Fruit fly (Drosophila melanogaster) whole organism, pupa: ENCODE measurements around the gene AstC.

Source experiments
- CG10348 ChIP-seq: fragments of 200-800 bp; sonication (Bioruptor generic); IDR thresholded peaks from 2 replicates; pipeline ENCODE4 v1.3.6; 2022; ENCODE audit warnings: missing biosample characterization, missing genetic modification characterization
- CG12605 ChIP-seq: fragments of 200-800 bp; sonication (Bioruptor generic); IDR thresholded peaks from 2 replicates; pipeline ENCODE4 v1.3.6; 2022; ENCODE audit warnings: missing biosample characterization, missing genetic modification characterization
- CG13204 ChIP-seq: fragments of 200-800 bp; sonication (Bioruptor generic); optimal IDR thresholded peaks from 2 replicates; lab custom pipeline; 2018; ENCODE audit warnings: missing biosample characterization, mild to moderate bottlenecking, missing genetic modification characterization, moderate library complexity
- CG14655 ChIP-seq: fragments of 200-800 bp; sonication (Bioruptor generic); optimal IDR thresholded peaks from 3 replicates; lab custom pipeline; 2017; ENCODE audit warnings: mild to moderate bottlenecking, missing biosample characterization, missing genetic modification reagents, missing genetic modification characterization
- CG15710 ChIP-seq: fragments of 200-800 bp; sonication (Bioruptor generic); optimal IDR thresholded peaks from 2 replicates; lab custom pipeline; 2018; ENCODE audit warnings: missing biosample characterization, mild to moderate bottlenecking, missing genetic modification characterization, moderate library complexity
- CG32121 ChIP-seq: fragments of 200-800 bp; sonication (Bioruptor generic); IDR thresholded peaks from 2 replicates; pipeline ENCODE4 v1.3.6; 2022; ENCODE audit warnings: missing biosample characterization, missing genetic modification characterization
- CG34367 ChIP-seq: fragments of 200-800 bp; sonication (Bioruptor generic); optimal IDR thresholded peaks from 2 replicates; lab custom pipeline; 2018; ENCODE audit warnings: missing biosample characterization, mild to moderate bottlenecking, missing genetic modification characterization
- CG4496 ChIP-seq: fragments of 200-800 bp; sonication (Bioruptor generic); IDR thresholded peaks from 3 replicates; pipeline ENCODE4 v1.3.6; 2022; ENCODE audit warnings: missing biosample characterization, missing genetic modification characterization
- CG8159 ChIP-seq: fragments of 200-800 bp; sonication (Bioruptor generic); optimal IDR thresholded peaks from 3 replicates; lab custom pipeline; 2018; ENCODE audit warnings: missing biosample characterization, mild to moderate bottlenecking, missing genetic modification characterization, moderate library complexity
- CG8301 ChIP-seq: fragments of 200-800 bp; sonication (Bioruptor generic); optimal IDR thresholded peaks from 2 replicates; lab custom pipeline; 2018; ENCODE audit warnings: missing biosample characterization, mild to moderate bottlenecking, missing genetic modification characterization
- CG9948 ChIP-seq: fragments of 200-800 bp; sonication (Bioruptor generic); optimal IDR thresholded peaks from 2 replicates; lab custom pipeline; 2018; ENCODE audit warnings: missing biosample characterization, mild to moderate bottlenecking, missing genetic modification characterization, moderate library complexity
- D1 ChIP-seq: fragments of 200-800 bp; sonication (Bioruptor generic); optimal IDR thresholded peaks from 2 replicates; lab custom pipeline; 2018; ENCODE audit warnings: missing biosample characterization, mild to moderate bottlenecking, missing genetic modification characterization, moderate library complexity
- EcR ChIP-seq: fragments of 200-800 bp; sonication (Bioruptor generic); optimal IDR thresholded peaks from 3 replicates; lab custom pipeline; 2019; ENCODE audit warnings: missing biosample characterization, missing genetic modification characterization, mild to moderate bottlenecking, moderate library complexity, missing genetic modification reagents
- Ets98B ChIP-seq: fragments of 200-800 bp; sonication (Bioruptor generic); IDR thresholded peaks from 2 replicates; pipeline ENCODE4 v1.3.6; 2022; ENCODE audit warnings: missing biosample characterization, missing genetic modification characterization
- Pif1A ChIP-seq: fragments of 200-800 bp; sonication (Bioruptor generic); optimal IDR thresholded peaks from 3 replicates; lab custom pipeline; 2016; ENCODE audit warnings: missing biosample characterization, missing genetic modification characterization
- Pif1B ChIP-seq: fragments of 200-800 bp; sonication (Bioruptor generic); optimal IDR thresholded peaks from 3 replicates; lab custom pipeline; 2016; ENCODE audit warnings: missing biosample characterization, missing genetic modification characterization
- Snoo ChIP-seq: fragments of 200-800 bp; sonication (Bioruptor generic); optimal IDR thresholded peaks from 3 replicates; lab custom pipeline; 2017; ENCODE audit warnings: missing biosample characterization, mild to moderate bottlenecking, missing genetic modification characterization, inconsistent platforms
- fd96Ca ChIP-seq: fragments of 200-800 bp; sonication (Bioruptor generic); IDR thresholded peaks from 3 replicates; pipeline ENCODE4 v1.3.6; 2022; ENCODE audit warnings: missing biosample characterization, missing genetic modification characterization
- gl ChIP-seq: fragments of 200-800 bp; sonication (Bioruptor generic); optimal IDR thresholded peaks from 2 replicates; lab custom pipeline; 2018; ENCODE audit warnings: missing biosample characterization, mild to moderate bottlenecking, missing genetic modification characterization
- rn ChIP-seq: fragments of 200-800 bp; sonication (Bioruptor generic); IDR thresholded peaks from 2 replicates; pipeline ENCODE4 v1.3.6; 2022; ENCODE audit warnings: missing biosample characterization, missing genetic modification characterization

AstC gene

DNA sequence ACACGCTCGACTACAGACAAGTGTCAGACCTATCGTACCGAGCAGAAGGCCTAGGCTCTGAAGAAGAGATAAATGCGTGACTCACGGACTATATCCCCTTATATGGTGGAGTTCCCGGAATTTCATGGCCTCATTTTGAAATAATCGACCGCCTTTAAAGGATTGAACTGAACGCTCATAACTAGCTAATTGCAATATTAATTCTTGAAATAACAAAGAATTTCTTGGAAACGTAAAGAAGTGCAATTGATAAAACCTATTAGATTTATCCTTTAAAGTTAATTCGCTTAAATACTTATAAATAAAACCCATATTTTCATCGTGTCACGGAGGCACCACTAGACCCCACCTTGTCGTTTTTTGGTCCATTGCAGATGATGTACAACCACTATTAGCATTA, 40.1 kb downstream of the AstC start:
- TF ChIP-seq CG12605, result no peak
- TF ChIP-seq CG32121 (GFP tag; lab: Robert Waterston, UW), result no peak
- TF ChIP-seq CG15710 (tag; lab: Kevin White, UChicago), result no peak
- TF ChIP-seq Ets98B, result no peak
- TF ChIP-seq CG8301 (tag; lab: Kevin White, UChicago), result peak; percentile 26
- no peak for TF ChIP-seq CG9948 (tag; lab: Kevin White, UChicago)
- TF ChIP-seq CG8159 (tag; lab: Kevin White, UChicago), result no peak
- TF ChIP-seq CG14655, result peak; percentile 49

DNA sequence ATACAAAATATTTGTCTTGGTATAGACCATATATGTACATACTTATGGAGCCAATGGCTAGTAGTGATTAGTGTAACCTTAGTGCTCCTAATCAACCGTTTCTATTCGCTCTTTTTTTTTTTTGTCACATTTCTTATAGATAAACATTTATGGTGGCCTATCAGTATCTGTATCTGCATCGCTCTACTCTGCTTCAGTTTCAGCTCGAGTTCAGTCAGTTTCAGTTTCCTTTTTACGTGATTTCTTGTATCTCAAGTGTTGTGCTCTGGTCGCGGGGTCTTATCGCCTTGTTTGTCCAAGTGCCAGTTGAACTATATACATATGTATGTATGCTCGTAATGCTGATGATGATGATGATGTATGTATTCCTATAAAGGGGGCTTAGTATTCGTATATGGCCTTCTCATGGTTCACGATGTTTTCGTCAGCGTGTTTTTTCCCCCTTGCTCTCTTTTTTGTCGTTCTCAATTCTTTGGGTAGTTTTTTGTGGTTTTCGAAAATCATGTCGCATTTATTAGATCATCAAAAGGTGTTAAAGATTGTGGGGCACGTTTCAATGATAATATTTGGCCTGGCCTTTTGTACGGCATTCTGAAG, 41.6 kb downstream of the AstC start:
- TF ChIP-seq CG4496 (GFP tag; lab: Robert Waterston, UW) (no peak), CG32121 (GFP tag; lab: Robert Waterston, UW) (no peak), EcR (GFP tag; lab: Kevin White, UChicago) (peak; percentile 53), CG14655 (no peak), CG12605 (no peak)

DNA sequence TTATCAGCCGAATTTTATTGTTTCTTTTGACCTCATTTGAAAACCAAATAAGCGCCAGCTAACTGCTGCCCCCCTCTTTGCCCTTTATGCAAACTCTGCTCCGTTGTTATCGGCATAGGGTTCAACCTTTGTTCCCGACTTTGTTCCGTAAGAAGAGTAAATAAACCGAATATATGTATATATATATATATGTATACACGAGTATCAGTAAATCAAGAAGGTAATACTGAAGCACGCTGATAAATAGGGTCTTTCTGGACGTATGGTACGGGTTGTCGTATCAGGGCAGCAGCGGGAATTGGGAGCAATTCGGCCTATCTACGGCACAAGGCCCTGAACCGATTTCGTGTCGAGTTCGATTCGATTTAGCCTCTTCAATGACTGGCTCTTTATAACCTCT, 42.3 kb downstream of the AstC start:
- TF ChIP-seq CG13204 (GFP tag; lab: Kevin White, UChicago) (no peak), CG4496 (GFP tag; lab: Robert Waterston, UW) (no peak), Pif1B (no peak), CG14655 (no peak), CG8159 (tag; lab: Kevin White, UChicago) (no peak), CG9948 (tag; lab: Kevin White, UChicago) (no peak), CG34367 (tag; lab: Kevin White, UChicago) (no peak), fd96Ca (GFP tag; lab: Robert Waterston, UW) (no peak), rn (GFP tag; lab: Robert Waterston, UW) (no peak), Snoo (tag; lab: Kevin White, UChicago) (no peak), CG8301 (tag; lab: Kevin White, UChicago) (no peak), D1 (no peak), Pif1A (GFP tag; lab: Kevin White, UChicago) (no peak), CG10348 (no peak), CG32121 (GFP tag; lab: Robert Waterston, UW) (no peak)

DNA sequence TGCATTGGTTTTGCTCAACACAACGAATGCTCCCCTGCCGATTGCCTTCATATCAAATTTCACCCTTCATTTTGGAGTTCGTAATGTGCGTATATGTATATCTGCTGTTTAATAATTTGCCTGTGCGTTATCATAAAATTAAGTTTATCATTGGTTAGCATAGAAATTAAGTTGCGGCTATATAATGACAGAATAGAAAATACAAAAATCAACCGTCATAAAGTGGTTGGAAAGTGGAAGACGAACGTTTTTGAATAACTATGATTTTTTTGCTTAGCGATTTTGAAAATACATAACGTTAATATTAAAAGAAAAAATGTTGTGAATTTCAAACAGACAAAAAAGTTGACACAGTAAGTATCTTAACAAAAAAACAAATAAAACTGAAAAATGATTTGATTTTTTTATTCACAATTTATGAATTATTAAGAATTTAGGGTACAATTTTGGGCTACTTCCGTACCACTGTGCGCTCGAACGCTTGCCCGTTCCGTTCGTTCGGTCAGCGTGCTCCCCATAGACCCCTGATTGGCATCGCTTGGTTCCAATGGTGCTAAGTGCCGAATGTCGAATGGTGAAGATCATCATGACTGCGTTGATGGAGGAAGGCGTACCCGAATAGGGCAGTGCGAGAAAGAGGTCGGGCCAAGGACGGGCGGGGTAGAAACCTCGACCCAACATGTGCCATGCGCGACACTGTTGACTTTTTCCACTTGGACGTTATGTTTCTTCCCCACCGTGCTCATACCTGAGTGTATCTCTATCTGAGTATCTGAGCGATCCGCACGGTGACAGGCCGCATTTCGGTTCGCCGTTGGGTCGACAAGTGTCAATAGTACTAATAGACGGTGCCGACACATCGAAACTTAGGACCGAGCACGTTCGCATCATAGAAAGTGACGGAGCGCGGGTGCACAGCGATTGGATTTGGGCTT, 43.3 kb downstream of the AstC start:
- TF ChIP-seq CG15710 (tag; lab: Kevin White, UChicago) (no peak), CG32121 (GFP tag; lab: Robert Waterston, UW) (no peak), CG9948 (tag; lab: Kevin White, UChicago) (peak; percentile 9), fd96Ca (GFP tag; lab: Robert Waterston, UW) (no peak), CG10348 (no peak), CG14655 (peak; percentile 36), gl (tag; lab: Kevin White, UChicago) (no peak), EcR (GFP tag; lab: Kevin White, UChicago) (no peak), CG8301 (tag; lab: Kevin White, UChicago) (no peak), D1 (no peak), Pif1B (no peak), Pif1A (GFP tag; lab: Kevin White, UChicago) (peak; percentile 35), Snoo (tag; lab: Kevin White, UChicago) (no peak)

DNA sequence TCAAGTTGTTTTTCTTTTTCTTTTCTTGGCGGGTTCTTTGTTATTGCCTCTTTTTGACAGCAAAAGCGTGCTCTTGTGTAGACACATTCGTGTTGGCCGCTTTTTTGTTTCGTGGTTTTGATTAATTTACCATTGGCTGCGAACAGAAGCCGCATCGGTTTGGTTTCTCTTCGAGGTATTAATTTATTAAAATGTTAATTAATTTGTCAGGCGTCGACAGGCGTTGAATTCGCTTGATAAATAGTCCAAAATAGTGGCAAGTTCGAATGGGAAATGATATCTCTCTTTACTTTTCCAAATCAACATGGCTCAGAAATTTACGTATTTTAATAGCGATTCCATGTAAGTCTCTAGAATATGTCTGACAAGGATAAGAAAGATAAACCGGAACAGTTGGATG, 46.7 kb downstream of the AstC start, which contains the start of gene CG18666:
CG18666 (plus strand) TSS at position 301 of the 400 bp plus-strand sequence.
- TF ChIP-seq CG9948 (tag; lab: Kevin White, UChicago), result no peak
- TF ChIP-seq Ets98B, result no peak
- no peak for TF ChIP-seq CG4496 (GFP tag; lab: Robert Waterston, UW)
- TF ChIP-seq CG34367 (tag; lab: Kevin White, UChicago), result no peak

DNA sequence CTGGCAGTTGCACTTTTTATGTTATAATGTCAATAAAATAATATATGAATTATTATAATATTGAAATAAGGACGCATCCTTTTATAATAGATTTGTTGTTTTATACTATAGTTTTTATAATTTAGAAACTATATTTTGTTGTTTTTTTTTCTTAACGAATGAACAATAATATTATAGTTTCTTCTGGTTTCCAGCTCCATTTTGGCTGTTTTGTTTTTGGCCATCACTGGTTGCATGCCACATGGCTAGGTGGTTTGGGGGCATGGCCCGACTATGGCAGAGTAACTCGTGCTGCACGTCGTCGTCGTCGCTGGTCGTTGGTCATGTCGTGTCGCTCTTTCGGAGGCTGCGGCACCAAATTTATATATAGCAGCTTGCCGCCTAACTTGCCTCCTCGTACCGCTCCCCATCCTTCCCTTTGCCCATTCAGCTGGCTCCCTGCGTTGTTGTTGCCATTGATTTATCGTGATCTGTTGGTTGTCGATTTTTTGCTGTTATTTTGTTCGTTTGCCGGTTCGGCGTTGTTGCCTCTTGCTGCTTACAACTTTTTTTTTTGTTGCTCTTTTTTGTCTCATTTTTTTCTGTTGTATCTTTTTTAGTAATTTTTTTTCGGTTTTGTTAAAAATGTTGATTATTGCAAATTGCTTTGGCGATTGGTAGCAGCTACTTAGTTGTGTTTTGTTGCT, 48.8 kb downstream of the AstC start:
- peak; percentile 21; the same call in 1 of the 2 replicates for TF ChIP-seq rn (GFP tag; lab: Robert Waterston, UW)
- peak; percentile 74; the same call in 2 of the 3 replicates for TF ChIP-seq CG4496 (GFP tag; lab: Robert Waterston, UW)
- TF ChIP-seq CG10348, result no peak
- peak; percentile 21 for TF ChIP-seq CG32121 (GFP tag; lab: Robert Waterston, UW)
- TF ChIP-seq CG15710 (tag; lab: Kevin White, UChicago), result no peak
- TF ChIP-seq D1, result no peak
- no peak for TF ChIP-seq CG8301 (tag; lab: Kevin White, UChicago)
- TF ChIP-seq fd96Ca (GFP tag; lab: Robert Waterston, UW), result peak; percentile 16; the same call in 1 of the 3 replicates
- peak; percentile 36 for TF ChIP-seq Pif1A (GFP tag; lab: Kevin White, UChicago)
- TF ChIP-seq gl (tag; lab: Kevin White, UChicago), result peak; percentile 38
- TF ChIP-seq Ets98B, result peak; percentile 60; the same call in 1 of the 2 replicates
- peak; percentile 58 for TF ChIP-seq CG14655
- no peak for TF ChIP-seq CG8159 (tag; lab: Kevin White, UChicago)
- TF ChIP-seq CG13204 (GFP tag; lab: Kevin White, UChicago), result peak; percentile 74
- TF ChIP-seq CG9948 (tag; lab: Kevin White, UChicago), result peak; percentile 6
- peak; percentile 88 for TF ChIP-seq CG12605
